Worm (Caenorhabditis elegans) whole organism, mixed stage, embryonic: ENCODE results near the gene sec-24.1.

Experiments
- M03D4.4 ChIP-seq: sonication (generic microtip); optimal IDR thresholded peaks from 2 replicates; lab custom pipeline; 2017; ENCODE audit warnings: mild to moderate bottlenecking, missing genetic modification characterization, missing compliant biosample characterization
- bed-3 ChIP-seq: fragments of 200-800 bp; sonication (Bioruptor generic); optimal IDR thresholded peaks from 3 replicates; lab custom pipeline; 2018; ENCODE audit warnings: mild to moderate bottlenecking, missing genetic modification characterization, moderate library complexity, missing compliant biosample characterization
- ceh-43 ChIP-seq: fragments of 200-800 bp; sonication (Bioruptor generic); optimal IDR thresholded peaks from 2 replicates; lab custom pipeline; 2018; ENCODE audit warnings: mild to moderate bottlenecking, missing genetic modification characterization, moderate library complexity, missing compliant biosample characterization
- ceh-83 ChIP-seq: fragments of 200-800 bp; sonication (Bioruptor generic); optimal IDR thresholded peaks from 2 replicates; lab custom pipeline; 2018; ENCODE audit warnings: mild to moderate bottlenecking, missing genetic modification characterization, missing compliant biosample characterization
- ces-1 ChIP-seq: fragments of 150-350 bp; optimal IDR thresholded peaks from 2 replicates; lab custom pipeline; 2014; ENCODE audit warnings: missing biosample characterization, missing genetic modification reagents, missing genetic modification characterization
- cnd-1 ChIP-seq: fragments of 200-800 bp; sonication (Bioruptor generic); optimal IDR thresholded peaks from 2 replicates; lab custom pipeline; 2018; ENCODE audit warnings: mild to moderate bottlenecking, missing genetic modification characterization, missing compliant biosample characterization
- drap-1 ChIP-seq: fragments of 200-800 bp; sonication (Bioruptor generic); optimal IDR thresholded peaks from 3 replicates; lab custom pipeline; 2018; ENCODE audit warnings: mild to moderate bottlenecking, missing genetic modification characterization, missing compliant biosample characterization
- elt-1 ChIP-seq: sonication (generic microtip); optimal IDR thresholded peaks from 2 replicates; lab custom pipeline; 2017; ENCODE audit warnings: missing genetic modification characterization, mild to moderate bottlenecking, missing compliant biosample characterization, antibody characterized with exemption, moderate library complexity, borderline replicate concordance; ENCODE audit not compliant: insufficient read depth
- elt-3 ChIP-seq: fragments of 150-350 bp; optimal IDR thresholded peaks from 2 replicates; lab custom pipeline; 2014; ENCODE audit warnings: missing biosample characterization, missing genetic modification characterization
- flh-1 ChIP-seq: fragments of 200-800 bp; sonication (Bioruptor generic); optimal IDR thresholded peaks from 2 replicates; lab custom pipeline; 2018; ENCODE audit warnings: mild to moderate bottlenecking, missing genetic modification characterization, moderate library complexity, missing compliant biosample characterization
- ham-2 ChIP-seq: fragments of 200-800 bp; sonication (Bioruptor generic); optimal IDR thresholded peaks from 2 replicates; lab custom pipeline; 2018; ENCODE audit warnings: mild to moderate bottlenecking, missing genetic modification characterization, missing compliant biosample characterization
- hlh-1 ChIP-seq: fragments of 150-350 bp; optimal IDR thresholded peaks from 2 replicates; lab custom pipeline; 2014; ENCODE audit warnings: missing biosample characterization, missing genetic modification reagents, missing genetic modification characterization
- lin-13 ChIP-seq: fragments of 150-350 bp; optimal IDR thresholded peaks from 2 replicates; lab custom pipeline; 2014; ENCODE audit warnings: missing biosample characterization, missing genetic modification characterization
- lin-32 ChIP-seq: fragments of 200-800 bp; sonication (Bioruptor generic); optimal IDR thresholded peaks from 2 replicates; lab custom pipeline; 2018; ENCODE audit warnings: mild to moderate bottlenecking, missing genetic modification characterization, missing compliant biosample characterization
- lsy-2 ChIP-seq: fragments of 150-350 bp; optimal IDR thresholded peaks from 2 replicates; lab custom pipeline; 2014; ENCODE audit warnings: missing biosample characterization, missing genetic modification characterization
- mep-1 ChIP-seq: fragments of 150-350 bp; optimal IDR thresholded peaks from 2 replicates; lab custom pipeline; 2017; ENCODE audit warnings: missing biosample characterization, missing genetic modification reagents, missing genetic modification characterization, inconsistent platforms
- mls-2 ChIP-seq: sonication (generic microtip); optimal IDR thresholded peaks from 2 replicates; lab custom pipeline; 2016; ENCODE audit warnings: mild to moderate bottlenecking, missing genetic modification characterization, moderate library complexity, missing compliant biosample characterization
- nhr-12 ChIP-seq: fragments of 150-350 bp; optimal IDR thresholded peaks from 2 replicates; lab custom pipeline; 2014; ENCODE audit warnings: missing biosample characterization, missing genetic modification characterization
- nhr-2 ChIP-seq: fragments of 150-350 bp; optimal IDR thresholded peaks from 2 replicates; lab custom pipeline; 2014; ENCODE audit warnings: missing biosample characterization, missing genetic modification characterization
- nhr-237 ChIP-seq: fragments of 150-350 bp; optimal IDR thresholded peaks from 2 replicates; lab custom pipeline; 2014; ENCODE audit warnings: missing biosample characterization, missing genetic modification characterization
- nhr-28 ChIP-seq: fragments of 150-350 bp; optimal IDR thresholded peaks from 2 replicates; lab custom pipeline; 2014; ENCODE audit warnings: missing biosample characterization, missing genetic modification characterization
- nhr-76 ChIP-seq: sonication (generic microtip); optimal IDR thresholded peaks from 2 replicates; lab custom pipeline; 2017; ENCODE audit warnings: missing biosample characterization, missing genetic modification characterization
- pha-4 ChIP-seq: fragments of 150-350 bp; optimal IDR thresholded peaks from 2 replicates; lab custom pipeline; 2018; ENCODE audit warnings: missing biosample characterization, missing genetic modification reagents, missing genetic modification characterization
- sem-2 ChIP-seq: fragments of 200-800 bp; sonication (Bioruptor generic); optimal IDR thresholded peaks from 2 replicates; lab custom pipeline; 2018; ENCODE audit warnings: mild to moderate bottlenecking, missing genetic modification characterization, missing compliant biosample characterization
- snpc-4 ChIP-seq: fragments of 150-350 bp; optimal IDR thresholded peaks from 2 replicates; lab custom pipeline; 2014; ENCODE audit warnings: missing biosample characterization, missing genetic modification characterization
- sptf-1 ChIP-seq: sonication (generic microtip); optimal IDR thresholded peaks from 2 replicates; lab custom pipeline; 2017; ENCODE audit warnings: mild to moderate bottlenecking, missing genetic modification characterization, moderate library complexity, missing compliant biosample characterization
- tbx-8 ChIP-seq: fragments of 200-800 bp; sonication (Bioruptor generic); optimal IDR thresholded peaks from 2 replicates; lab custom pipeline; 2018; ENCODE audit warnings: mild to moderate bottlenecking, missing genetic modification characterization, moderate library complexity, missing compliant biosample characterization
- unc-120 ChIP-seq: sonication (generic microtip); optimal IDR thresholded peaks from 2 replicates; lab custom pipeline; 2017; ENCODE audit warnings: missing genetic modification characterization, missing compliant biosample characterization; ENCODE audit not compliant: poor library complexity, severe bottlenecking
- unc-39 ChIP-seq: fragments of 150-350 bp; optimal IDR thresholded peaks from 2 replicates; lab custom pipeline; 2014; ENCODE audit warnings: missing biosample characterization, missing genetic modification characterization
- zip-8 ChIP-seq: fragments of 150-350 bp; optimal IDR thresholded peaks from 2 replicates; lab custom pipeline; 2014; ENCODE audit warnings: missing biosample characterization, missing genetic modification characterization
- ztf-11 ChIP-seq: fragments of 150-350 bp; optimal IDR thresholded peaks from 2 replicates; lab custom pipeline; 2014; ENCODE audit warnings: missing biosample characterization, missing genetic modification characterization

The sec-24.1 gene

DNA sequence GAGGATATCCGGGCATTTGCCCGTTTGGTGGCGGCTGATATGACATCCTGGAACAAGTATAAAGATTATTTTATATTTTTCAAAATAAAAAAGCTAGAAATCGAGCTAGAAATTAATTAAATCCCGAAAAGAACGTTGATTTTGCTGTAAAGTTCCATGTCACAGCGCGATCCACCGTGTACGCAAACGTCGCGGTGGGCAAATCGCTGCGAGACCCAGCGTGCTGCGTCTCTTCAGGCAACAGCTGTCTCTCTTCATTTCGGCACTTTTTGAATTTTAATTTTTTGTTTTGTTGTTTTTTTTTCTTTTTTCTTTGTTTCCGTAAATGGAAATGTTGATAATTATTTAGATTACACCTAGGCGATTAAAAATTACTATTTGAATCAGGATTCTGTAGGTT, at the start of gene sec-24.1:
sec-24.1 (minus strand) TSS at position 49 of the 400 bp plus-strand sequence.
- TF ChIP-seq elt-3 (tag; lab: Kevin White, UChicago), result no peak
- TF ChIP-seq lin-13, result peak; percentile 64
- peak; percentile 72 for TF ChIP-seq nhr-237
- no peak for TF ChIP-seq ceh-43
- TF ChIP-seq unc-39 (tag; lab: Kevin White, UChicago), result no peak
- TF ChIP-seq mls-2 (tag; lab: Kevin White, UChicago), result no peak
- peak; percentile 61 for TF ChIP-seq ces-1 (GFP tag; lab: Kevin White, UChicago)
- no peak for TF ChIP-seq tbx-8 (GFP tag; lab: Kevin White, UChicago)
- peak; percentile 96 for TF ChIP-seq hlh-1 (tag; lab: Kevin White, UChicago)
- TF ChIP-seq drap-1 (GFP tag; lab: Kevin White, UChicago), result no peak
- no peak for TF ChIP-seq zip-8 (tag; lab: Kevin White, UChicago)
- TF ChIP-seq M03D4.4 (tag; lab: Kevin White, UChicago), result peak; percentile 24
- TF ChIP-seq nhr-12 (tag; lab: Kevin White, UChicago), result no peak
- TF ChIP-seq nhr-28 (tag; lab: Kevin White, UChicago), result no peak
- TF ChIP-seq unc-120, result peak; percentile 23
- peak; percentile 9 for TF ChIP-seq nhr-2 (tag; lab: Kevin White, UChicago)
- TF ChIP-seq flh-1, result no peak
- TF ChIP-seq sptf-1 (tag; lab: Kevin White, UChicago), result no peak
- TF ChIP-seq elt-1, result no peak
- TF ChIP-seq pha-4 (tag; lab: Kevin White, UChicago), result peak; percentile 84
- TF ChIP-seq lsy-2 (tag; lab: Kevin White, UChicago), result peak; percentile 99
- no peak for TF ChIP-seq ceh-83 (GFP tag; lab: Kevin White, UChicago)
- peak; percentile 41 for TF ChIP-seq cnd-1 (tag; lab: Kevin White, UChicago)
- TF ChIP-seq lin-32, result no peak
- no peak for TF ChIP-seq sem-2
- TF ChIP-seq snpc-4 (tag; lab: Kevin White, UChicago), result no peak
- peak; percentile 82 for TF ChIP-seq mep-1 (tag; lab: Kevin White, UChicago)

DNA sequence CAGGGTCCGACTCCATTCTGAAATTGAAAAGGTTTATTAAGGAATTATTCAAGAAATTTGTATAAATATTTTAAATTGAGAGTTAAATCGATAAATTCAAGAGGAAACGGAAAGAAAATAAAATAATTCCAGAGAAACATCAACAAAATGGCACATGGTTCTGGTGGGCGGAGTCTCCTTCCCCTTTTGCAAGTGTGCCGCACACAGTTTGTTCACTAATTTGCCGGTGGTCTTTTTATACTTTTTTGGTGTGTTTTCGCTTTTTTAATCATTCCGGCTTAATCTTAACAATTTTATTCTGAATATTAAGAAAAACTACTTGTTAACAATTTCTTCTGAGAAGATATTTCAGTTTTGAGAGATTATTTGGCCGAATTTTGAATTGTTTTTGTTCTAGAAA, 38.9 kb upstream of the sec-24.1 start, which contains the start of the genes ragc-1 and Y24F12A.1:
ragc-1 (minus strand) TSS at position 25 of the 400 bp plus-strand sequence.
Y24F12A.1 (plus strand) TSS at position 346 of the 400 bp plus-strand sequence.
- TF ChIP-seq nhr-28 (tag; lab: Kevin White, UChicago) (no peak), unc-120 (peak; percentile 19), nhr-76 (tag; lab: Kevin White, UChicago) (no peak), ceh-83 (GFP tag; lab: Kevin White, UChicago) (no peak), flh-1 (peak; percentile 10), elt-1 (peak; percentile 17), nhr-237 (peak; percentile 12), bed-3 (GFP tag; lab: Kevin White, UChicago) (peak; percentile 42), mep-1 (tag; lab: Kevin White, UChicago) (peak; percentile 75), ces-1 (GFP tag; lab: Kevin White, UChicago) (peak; percentile 40), ham-2 (GFP tag; lab: Kevin White, UChicago) (no peak), sptf-1 (tag; lab: Kevin White, UChicago) (peak; percentile 58), ceh-43 (peak; percentile 69), lsy-2 (tag; lab: Kevin White, UChicago) (peak; percentile 42), hlh-1 (tag; lab: Kevin White, UChicago) (peak; percentile 71), sem-2 (peak; percentile 39), tbx-8 (GFP tag; lab: Kevin White, UChicago) (no peak), M03D4.4 (tag; lab: Kevin White, UChicago) (peak; percentile 57), pha-4 (tag; lab: Kevin White, UChicago) (peak; percentile 36)

DNA sequence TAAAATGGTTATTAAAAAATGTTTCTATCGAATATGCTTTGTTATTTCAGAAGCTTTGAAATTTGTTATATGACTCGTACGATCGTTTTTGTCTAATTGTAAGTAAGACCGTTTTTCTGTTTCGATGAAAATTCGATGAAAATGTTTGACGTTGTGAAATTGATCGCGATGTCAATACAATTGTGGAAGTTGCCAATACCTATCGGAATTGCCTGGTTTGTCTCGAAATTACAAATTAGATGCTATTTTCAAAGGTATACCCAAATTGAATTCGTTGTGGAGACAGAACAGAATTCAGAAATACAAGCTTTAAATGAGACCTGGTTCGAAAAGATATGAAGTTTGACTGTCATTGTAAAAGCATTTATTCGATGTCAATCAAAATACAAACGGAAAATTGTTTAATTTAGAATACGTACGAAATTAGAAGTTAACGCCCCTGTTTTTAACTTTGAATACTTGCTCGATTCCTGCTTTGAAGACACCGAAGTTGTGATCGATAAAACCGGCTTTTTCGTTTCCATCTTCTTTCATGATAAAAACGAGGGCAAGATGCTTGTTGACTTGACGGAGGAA, 37.4 kb upstream of the sec-24.1 start:
- no peak for TF ChIP-seq ces-1 (GFP tag; lab: Kevin White, UChicago)
- TF ChIP-seq drap-1 (GFP tag; lab: Kevin White, UChicago), result no peak
- TF ChIP-seq ceh-83 (GFP tag; lab: Kevin White, UChicago), result no peak
- TF ChIP-seq elt-1, result no peak
- no peak for TF ChIP-seq bed-3 (GFP tag; lab: Kevin White, UChicago)
- TF ChIP-seq nhr-28 (tag; lab: Kevin White, UChicago), result no peak
- TF ChIP-seq ztf-11 (tag; lab: Kevin White, UChicago), result no peak
- no peak for TF ChIP-seq unc-120

DNA sequence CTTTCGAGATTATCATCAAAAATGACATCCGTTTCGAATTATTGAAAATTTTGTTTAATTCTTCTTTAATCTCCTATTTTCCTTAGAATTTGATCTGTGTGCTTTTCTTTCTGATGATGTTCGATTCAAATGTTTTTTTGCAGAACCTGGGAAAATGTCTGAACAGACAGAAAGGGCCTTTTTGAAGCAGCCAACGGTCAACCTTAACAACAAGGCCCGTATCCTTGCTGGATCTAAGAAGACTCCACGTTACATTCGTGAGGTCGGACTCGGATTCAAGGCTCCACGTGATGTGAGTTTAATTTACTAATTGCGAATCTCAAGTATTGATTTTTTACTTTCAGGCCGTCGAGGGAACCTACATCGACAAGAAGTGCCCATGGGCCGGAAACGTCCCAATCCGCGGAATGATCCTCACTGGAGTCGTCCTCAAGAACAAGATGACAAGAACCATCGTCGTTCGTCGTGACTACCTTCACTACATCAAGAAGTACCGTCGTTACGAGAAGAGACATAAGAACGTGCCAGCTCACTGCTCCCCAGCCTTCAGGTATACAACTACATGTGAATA, 36.6 kb upstream of the sec-24.1 start, which contains the start of gene rps-11:
rps-11 (plus strand) TSS at position 144 of the 571 bp plus-strand sequence.
- TF ChIP-seq lin-13, result no peak
- TF ChIP-seq elt-1, result no peak
- no peak for TF ChIP-seq cnd-1 (tag; lab: Kevin White, UChicago)
- no peak for TF ChIP-seq nhr-2 (tag; lab: Kevin White, UChicago)
- TF ChIP-seq M03D4.4 (tag; lab: Kevin White, UChicago), result no peak
- no peak for TF ChIP-seq zip-8 (tag; lab: Kevin White, UChicago)
- TF ChIP-seq elt-3 (tag; lab: Kevin White, UChicago), result no peak
- no peak for TF ChIP-seq sem-2
